Worm (Caenorhabditis elegans) whole organism, young adult: Measurements from ENCODE around the gene cnc-10.

Source experiments
- F37B4.10 ChIP-seq: fragments of 200-800 bp; sonication (Bioruptor generic); IDR thresholded peaks from 2 replicates; pipeline ENCODE4 v1.3.6; 2022; ENCODE audit warnings: missing genetic modification characterization, missing compliant biosample characterization
- ama-1 ChIP-seq, 3 experiments: fragments of 150-350 bp in 1 of 3; sonication (generic microtip) in 2 of 3; optimal IDR thresholded peaks; 2 replicates each; lab custom pipeline; 2014 to 2018; ENCODE audit warnings: missing biosample characterization in 2 of 3, missing genetic modification characterization in 2 of 3, missing genetic modification reagents in 2 of 3
- atf-7 ChIP-seq: sonication (generic microtip); optimal IDR thresholded peaks from 2 replicates; lab custom pipeline; 2017; ENCODE audit warnings: mild to moderate bottlenecking, missing genetic modification characterization, missing compliant biosample characterization
- attf-5 ChIP-seq: fragments of 200-800 bp; sonication (Bioruptor generic); optimal IDR thresholded peaks from 2 replicates; lab custom pipeline; 2018; ENCODE audit warnings: mild to moderate bottlenecking, missing genetic modification characterization, missing compliant biosample characterization
- ceh-58 ChIP-seq: fragments of 200-800 bp; sonication (Bioruptor generic); IDR thresholded peaks from 2 replicates; pipeline ENCODE4 v1.3.6; 2022; ENCODE audit warnings: missing genetic modification characterization, missing compliant biosample characterization
- dox-1 ChIP-seq: fragments of 200-800 bp; sonication (Bioruptor generic); IDR thresholded peaks from 2 replicates; pipeline ENCODE4 v1.3.6; 2022; ENCODE audit warnings: missing genetic modification reagents, missing genetic modification characterization, missing compliant biosample characterization
- sdz-38 ChIP-seq: sonication (generic microtip); optimal IDR thresholded peaks from 2 replicates; lab custom pipeline; 2016; ENCODE audit warnings: missing genotype, missing genetic modification characterization, missing compliant biosample characterization
- unc-62 ChIP-seq: fragments of 150-350 bp; optimal IDR thresholded peaks from 2 replicates; lab custom pipeline; 2014; ENCODE audit warnings: missing biosample characterization, missing genetic modification reagents, missing genetic modification characterization

DNA sequence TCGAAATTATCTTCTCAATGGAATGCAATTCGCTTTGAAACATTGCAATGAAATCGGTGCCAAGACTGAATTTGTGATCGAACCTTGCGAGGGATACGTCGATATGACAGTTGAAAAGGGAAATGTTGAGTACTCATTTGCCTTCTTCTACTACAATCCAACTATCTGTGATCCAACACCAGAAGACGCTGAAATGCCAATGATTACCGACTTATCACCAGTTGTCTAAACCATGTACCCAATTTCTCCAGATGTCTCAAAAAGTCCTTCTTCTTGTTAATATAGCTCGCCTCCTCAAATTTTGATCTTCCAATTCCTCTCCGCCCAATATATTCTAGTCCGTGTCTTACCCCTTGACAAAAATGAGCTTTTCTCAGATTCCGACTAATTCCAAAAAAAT is 33.1 kb downstream of the cnc-10 start:
- TF ChIP-seq unc-62 (no peak), sdz-38 (tag; lab: Kevin White, UChicago) (no peak), attf-5 (GFP tag; lab: Kevin White, UChicago) (no peak), dox-1 (no peak), F37B4.10 (GFP tag; lab: Robert Waterston, UW) (no peak), ama-1 (optimal IDR thresholded peaks at IDR 0.05; lab: Kevin White, UChicago) (no peak), ama-1 (GFP tag; optimal IDR thresholded peaks at IDR 0.05; lab: Kevin White, UChicago) (no peak), atf-7 (tag; lab: Kevin White, UChicago) (no peak), ceh-58 (GFP tag; lab: Robert Waterston, UW) (no peak)
